Worm (Caenorhabditis elegans): ENCODE data around the gene lido-11.

ce11 chrII:3019807-3020206 lies 16.0 kb downstream of the lido-11 start, which contains the start of gene clec-3:
- TF ChIP-seq fos-1 (tag; optimal IDR thresholded peaks at IDR 0.05) (no peak), zag-1 (tag; optimal IDR thresholded peaks at IDR 0.05) (no peak), nhr-12 (tag; optimal IDR thresholded peaks at IDR 0.05) (no peak), nhr-77 (tag; optimal IDR thresholded peaks at IDR 0.05) (no peak), nhr-43 (tag; optimal IDR thresholded peaks at IDR 0.05; ENCODE audit: poor library complexity, severe bottlenecking) (no peak), pqm-1 (tag; optimal IDR thresholded peaks at IDR 0.05) (no peak)
